Worm (Caenorhabditis elegans): ENCODE results near the gene ins-10.

ins-10 gene

ce11 chrV:14012002-14012554 is 21.7 kb upstream of the ins-10 start, which contains the start of the genes ddx-17 and aip-1 (continued):
- TF ChIP-seq daf-19 (GFP tag; conservative IDR thresholded peaks at IDR 0.05) (no peak), nhr-76 (tag; optimal IDR thresholded peaks at IDR 0.05) (no peak), aha-1 (tag) (peak; percentile 94), lin-1 (GFP tag; IDR thresholded peaks at IDR 0.05) (no peak), lsy-2 (tag; optimal IDR thresholded peaks at IDR 0.05) (peak; percentile 8 to 87), saeg-2 (GFP tag; IDR thresholded peaks at IDR 0.05) (no peak), sdz-12 (GFP tag; optimal IDR thresholded peaks at IDR 0.05) (no peak), fkh-10 (GFP tag; optimal IDR thresholded peaks at IDR 0.05) (peak; percentile 15), tag-97 (GFP tag; IDR thresholded peaks at IDR 0.05) (no peak), T20F7.1 (GFP tag; optimal IDR thresholded peaks at IDR 0.05) (peak; percentile 72), nhr-48 (tag; optimal IDR thresholded peaks at IDR 0.05) (peak; percentile 30)

- TF ChIP-seq lsy-2 (tag; optimal IDR thresholded peaks at IDR 0.05) (no peak), lin-13 (GFP tag; optimal IDR thresholded peaks at IDR 0.05) (no peak), hlh-11 (tag; optimal IDR thresholded peaks at IDR 0.05) (no peak), ZK546.5 (tag; optimal IDR thresholded peaks at IDR 0.05) (no peak), nhr-42 (GFP tag; IDR thresholded peaks at IDR 0.05) (no peak), nhr-237 (tag; optimal IDR thresholded peaks at IDR 0.05) (no peak), dmd-6 (GFP tag; IDR thresholded peaks at IDR 0.05) (no peak), daf-19 (GFP tag; conservative IDR thresholded peaks at IDR 0.05) (no peak), ztf-7 (tag; optimal IDR thresholded peaks at IDR 0.05) (peak; percentile 11), hmg-1.1 (GFP tag; IDR thresholded peaks at IDR 0.05) (no peak), ceh-62 (tag; optimal IDR thresholded peaks at IDR 0.05) (no peak), daf-12 (tag; optimal IDR thresholded peaks at IDR 0.05) (no peak), ceh-20 (GFP tag; IDR thresholded peaks at IDR 0.05) (0 out of 2 replicates have a peak, but pooled peaks have one; percentile 40), egl-27 (tag; optimal IDR thresholded peaks at IDR 0.05) (no peak), unc-62 (GFP tag; optimal IDR thresholded peaks at IDR 0.05 in 1 of 2) (no peak), unc-62 (tag; optimal IDR thresholded peaks at IDR 0.05) (no peak), zfp-3 (GFP tag; conservative IDR thresholded peaks at IDR 0.05) (peak; percentile 45; the same call in 1 of the 2 replicates), R02D3.7 (tag; optimal IDR thresholded peaks at IDR 0.05) (no peak), zag-1 (tag; optimal IDR thresholded peaks at IDR 0.05) (no peak), nhr-111 (GFP tag; optimal IDR thresholded peaks at IDR 0.05) (no peak), fkh-10 (GFP tag; optimal IDR thresholded peaks at IDR 0.05) (no peak)
These were observed 20.1 kb upstream of the ins-10 start for ce11 chrV:14013638-14014037.

ce11 chrV:14014395-14014794 is 19.4 kb upstream of the ins-10 start, which contains the start of gene end-3:
TSS of gene end-3 (plus strand) at chrV:14014695.
- no peak for TF ChIP-seq saeg-2 (GFP tag; IDR thresholded peaks at IDR 0.05)
- TF ChIP-seq ZK546.5 (tag; optimal IDR thresholded peaks at IDR 0.05), result no peak
- no peak for TF ChIP-seq nhr-102 (tag; optimal IDR thresholded peaks at IDR 0.05)
- TF ChIP-seq snpc-1.2 (GFP tag; IDR thresholded peaks at IDR 0.05), result no peak
- no peak for TF ChIP-seq nhr-25 (tag; optimal IDR thresholded peaks at IDR 0.05; ENCODE audit: borderline replicate concordance, insufficient read depth)
- no peak for TF ChIP-seq dmd-8 (GFP tag; IDR thresholded peaks at IDR 0.05)
- TF ChIP-seq ceh-44 (GFP tag; IDR thresholded peaks at IDR 0.05), result no peak
- no peak for TF ChIP-seq mep-1 (tag; optimal IDR thresholded peaks at IDR 0.05)
- no peak for TF ChIP-seq spr-3 (GFP tag; optimal IDR thresholded peaks at IDR 0.05)
- TF ChIP-seq fos-1 (tag; optimal IDR thresholded peaks at IDR 0.05), result no peak
- no peak for TF ChIP-seq nhr-42 (GFP tag; IDR thresholded peaks at IDR 0.05)
- no peak for TF ChIP-seq tra-1 (GFP tag; IDR thresholded peaks at IDR 0.05)
- TF ChIP-seq nhr-76 (tag; optimal IDR thresholded peaks at IDR 0.05), result no peak
- no peak for TF ChIP-seq lin-1 (GFP tag; IDR thresholded peaks at IDR 0.05)
- TF ChIP-seq lin-39 (tag; optimal IDR thresholded peaks at IDR 0.05), result no peak

Measured in whole organism, L4 larva.